Worm (Caenorhabditis elegans) whole organism, late embryonic: Measurements from ENCODE around the gene ZK512.4.

ENCODE experiments used
- K09A11.1 ChIP-seq: sonication (generic microtip); optimal IDR thresholded peaks from 2 replicates; lab custom pipeline; 2017; ENCODE audit warnings: antibody characterized with exemption, mild to moderate bottlenecking, missing genetic modification characterization, missing compliant biosample characterization; ENCODE audit not compliant: insufficient read depth
- ceh-31 ChIP-seq: sonication (generic microtip); optimal IDR thresholded peaks from 2 replicates; lab custom pipeline; 2016; ENCODE audit warnings: missing genetic modification characterization, missing compliant biosample characterization
- ceh-6 ChIP-seq: fragments of 200-800 bp; sonication (Bioruptor generic); optimal IDR thresholded peaks from 2 replicates; lab custom pipeline; 2018; ENCODE audit warnings: mild to moderate bottlenecking, missing genetic modification characterization, missing compliant biosample characterization
- dmd-4 ChIP-seq: sonication (generic microtip); optimal IDR thresholded peaks from 2 replicates; lab custom pipeline; 2016; ENCODE audit warnings: borderline replicate concordance, missing genetic modification characterization, missing compliant biosample characterization
- dve-1 ChIP-seq: sonication (generic microtip); optimal IDR thresholded peaks from 2 replicates; lab custom pipeline; 2017; ENCODE audit warnings: antibody characterized with exemption, mild to moderate bottlenecking, missing genetic modification characterization, missing compliant biosample characterization
- elt-2 ChIP-seq: sonication (generic microtip); optimal IDR thresholded peaks from 2 replicates; lab custom pipeline; 2016; ENCODE audit warnings: missing genetic modification reagents, missing genetic modification characterization, missing compliant biosample characterization
- fkh-10 ChIP-seq: fragments of 150-350 bp; optimal IDR thresholded peaks from 2 replicates; lab custom pipeline; 2014; ENCODE audit warnings: missing biosample characterization, missing genetic modification reagents, missing genetic modification characterization
- nfya-1 ChIP-seq: sonication (generic microtip); optimal IDR thresholded peaks from 2 replicates; lab custom pipeline; 2017; ENCODE audit warnings: missing genetic modification characterization, mild to moderate bottlenecking, missing compliant biosample characterization, antibody characterized with exemption, moderate library complexity
- nhr-11 ChIP-seq: fragments of 150-350 bp; optimal IDR thresholded peaks from 2 replicates; lab custom pipeline; 2014; ENCODE audit warnings: missing biosample characterization, missing genetic modification characterization
- sox-4 ChIP-seq: sonication (generic microtip); optimal IDR thresholded peaks from 2 replicates; lab custom pipeline; 2017; ENCODE audit warnings: mild to moderate bottlenecking, missing genetic modification characterization, inconsistent platforms, missing compliant biosample characterization
- unc-55 ChIP-seq: sonication (generic microtip); optimal IDR thresholded peaks from 2 replicates; lab custom pipeline; 2017; ENCODE audit warnings: missing biosample characterization, missing genetic modification reagents, missing genetic modification characterization
- ztf-16 ChIP-seq: sonication (generic microtip); optimal IDR thresholded peaks from 2 replicates; lab custom pipeline; 2017; ENCODE audit warnings: missing genetic modification characterization, missing compliant biosample characterization

DNA sequence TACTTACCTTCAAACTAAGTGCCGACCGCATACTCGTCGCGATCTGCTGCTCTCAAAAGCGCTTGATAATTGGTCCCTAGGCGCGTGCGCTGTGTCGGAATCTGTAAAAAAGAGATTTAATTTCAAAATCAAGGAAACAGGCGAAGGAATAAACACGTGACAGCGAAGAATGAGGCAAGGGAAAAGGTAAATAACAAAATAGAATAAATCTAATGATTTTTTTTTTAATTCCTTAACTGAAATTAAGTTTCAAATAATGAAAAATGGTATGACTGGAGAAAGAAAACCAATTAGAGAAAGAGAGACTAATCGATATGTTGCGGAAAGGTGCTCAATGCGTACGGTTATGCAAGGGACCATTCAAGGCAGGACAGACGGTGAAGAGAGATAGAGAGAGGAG, 36.0 kb upstream of the ZK512.4 start, which contains the start of gene cya-1:
- TF ChIP-seq ztf-16 (tag; lab: Kevin White, UChicago) (no peak), ceh-6 (no peak), dve-1 (tag; lab: Kevin White, UChicago) (no peak), nfya-1 (tag; lab: Kevin White, UChicago) (no peak), ceh-31 (tag; lab: Kevin White, UChicago) (no peak), dmd-4 (tag; lab: Kevin White, UChicago) (no peak), nhr-11 (tag; lab: Kevin White, UChicago) (no peak), K09A11.1 (tag; lab: Kevin White, UChicago) (no peak), sox-4 (tag; lab: Kevin White, UChicago) (no peak), elt-2 (tag; lab: Kevin White, UChicago) (no peak), fkh-10 (GFP tag; lab: Kevin White, UChicago) (no peak), unc-55 (no peak)
